Worm (Caenorhabditis elegans) whole organism, midembryonic: Measurements from ENCODE around the gene upp-1.

ENCODE experiments used
- T22C8.4 ChIP-seq: fragments of 200-800 bp; sonication (Bioruptor generic); IDR thresholded peaks from 2 replicates; pipeline ENCODE4 v1.3.6; 2022; ENCODE audit warnings: missing genetic modification characterization, missing compliant biosample characterization
- cog-1 ChIP-seq: sonication (generic microtip); optimal IDR thresholded peaks from 2 replicates; lab custom pipeline; 2016; ENCODE audit warnings: missing genetic modification characterization, missing compliant biosample characterization
- flt-1 ChIP-seq: fragments of 200-800 bp; sonication (Bioruptor generic); IDR thresholded peaks from 2 replicates; pipeline ENCODE4 v1.3.6; 2022; ENCODE audit warnings: missing genetic modification characterization, missing compliant biosample characterization
- klf-2 ChIP-seq: fragments of 200-800 bp; sonication (Bioruptor generic); conservative IDR thresholded peaks from 2 replicates; pipeline ENCODE4 v1.3.6; 2022; ENCODE audit warnings: missing genetic modification reagents, missing genetic modification characterization, missing compliant biosample characterization
- med-1 ChIP-seq: sonication (generic microtip); optimal IDR thresholded peaks from 2 replicates; lab custom pipeline; 2017; ENCODE audit warnings: missing genetic modification characterization, mild to moderate bottlenecking, missing compliant biosample characterization, antibody characterized with exemption, missing genetic modification reagents; ENCODE audit not compliant: insufficient read depth
- ref-1 ChIP-seq: fragments of 200-800 bp; sonication (Bioruptor generic); conservative IDR thresholded peaks from 2 replicates; pipeline ENCODE4 v1.3.6; 2022; ENCODE audit warnings: missing genetic modification reagents, missing genetic modification characterization, missing compliant biosample characterization
- tab-1 ChIP-seq: fragments of 200-800 bp; sonication (Bioruptor generic); IDR thresholded peaks from 2 replicates; pipeline ENCODE4 v1.3.6; 2022; ENCODE audit warnings: missing genetic modification characterization, missing compliant biosample characterization
- ztf-23 ChIP-seq: fragments of 200-800 bp; sonication (Bioruptor generic); IDR thresholded peaks from 2 replicates; pipeline ENCODE4 v1.3.6; 2022; ENCODE audit warnings: missing genetic modification reagents, missing genetic modification characterization, missing compliant biosample characterization
- ztf-29 ChIP-seq: fragments of 200-800 bp; sonication (Bioruptor generic); IDR thresholded peaks from 2 replicates; pipeline ENCODE4 v1.3.6; 2022; ENCODE audit warnings: missing genetic modification reagents, missing genetic modification characterization, missing compliant biosample characterization

Gene upp-1

DNA sequence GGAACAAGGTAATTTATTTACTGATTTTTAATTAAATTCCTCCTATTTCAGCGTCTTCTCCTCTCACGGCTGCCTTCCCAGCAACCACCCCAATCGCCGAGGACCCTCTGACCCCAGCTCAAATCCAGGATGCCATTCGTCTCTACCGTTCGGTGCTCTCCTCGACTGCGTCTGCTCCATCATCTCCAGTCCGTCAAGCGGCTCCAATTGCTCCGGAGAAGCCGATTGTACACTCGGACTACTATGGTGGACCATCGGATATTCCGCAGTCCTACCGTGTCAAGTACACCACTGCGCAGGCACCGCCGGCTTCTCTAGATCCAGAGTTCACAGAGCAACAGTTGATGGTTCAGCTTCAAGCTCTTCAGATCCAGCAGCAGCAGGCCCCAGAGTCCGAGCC is 5.9 kb upstream of the upp-1 start:
- TF ChIP-seq klf-2 (GFP tag; lab: Robert Waterston, UW) (no peak), med-1 (GFP tag; lab: Kevin White, UChicago) (no peak), T22C8.4 (no peak), ztf-23 (GFP tag; lab: Robert Waterston, UW) (no peak), cog-1 (tag; lab: Kevin White, UChicago) (no peak), ref-1 (no peak), tab-1 (GFP tag; lab: Robert Waterston, UW) (no peak), ztf-29 (GFP tag; lab: Robert Waterston, UW) (no peak), flt-1 (no peak)

DNA sequence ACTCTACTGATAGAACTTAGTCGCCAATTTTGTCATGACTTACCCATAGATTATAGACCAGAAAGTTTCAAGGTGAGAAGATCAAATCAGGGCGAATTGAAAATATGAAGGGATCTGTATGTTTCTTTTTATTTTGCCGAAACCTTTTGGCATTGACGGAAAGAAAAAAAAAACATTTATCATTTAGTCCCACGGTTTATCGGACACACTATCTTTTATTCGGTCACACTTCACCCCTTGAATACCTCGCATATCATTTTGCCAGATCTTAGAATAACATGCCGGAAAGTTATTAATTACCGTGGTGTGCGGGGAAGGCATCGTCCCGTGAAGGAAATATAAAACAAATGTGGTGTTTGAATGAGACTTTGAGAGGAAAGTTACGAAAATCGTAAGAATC is 2.2 kb upstream of the upp-1 start:
- TF ChIP-seq T22C8.4 (no peak), ztf-23 (GFP tag; lab: Robert Waterston, UW) (no peak), ref-1 (no peak), tab-1 (GFP tag; lab: Robert Waterston, UW) (no peak), cog-1 (tag; lab: Kevin White, UChicago) (no peak), flt-1 (no peak), med-1 (GFP tag; lab: Kevin White, UChicago) (no peak), klf-2 (GFP tag; lab: Robert Waterston, UW) (no peak)

DNA sequence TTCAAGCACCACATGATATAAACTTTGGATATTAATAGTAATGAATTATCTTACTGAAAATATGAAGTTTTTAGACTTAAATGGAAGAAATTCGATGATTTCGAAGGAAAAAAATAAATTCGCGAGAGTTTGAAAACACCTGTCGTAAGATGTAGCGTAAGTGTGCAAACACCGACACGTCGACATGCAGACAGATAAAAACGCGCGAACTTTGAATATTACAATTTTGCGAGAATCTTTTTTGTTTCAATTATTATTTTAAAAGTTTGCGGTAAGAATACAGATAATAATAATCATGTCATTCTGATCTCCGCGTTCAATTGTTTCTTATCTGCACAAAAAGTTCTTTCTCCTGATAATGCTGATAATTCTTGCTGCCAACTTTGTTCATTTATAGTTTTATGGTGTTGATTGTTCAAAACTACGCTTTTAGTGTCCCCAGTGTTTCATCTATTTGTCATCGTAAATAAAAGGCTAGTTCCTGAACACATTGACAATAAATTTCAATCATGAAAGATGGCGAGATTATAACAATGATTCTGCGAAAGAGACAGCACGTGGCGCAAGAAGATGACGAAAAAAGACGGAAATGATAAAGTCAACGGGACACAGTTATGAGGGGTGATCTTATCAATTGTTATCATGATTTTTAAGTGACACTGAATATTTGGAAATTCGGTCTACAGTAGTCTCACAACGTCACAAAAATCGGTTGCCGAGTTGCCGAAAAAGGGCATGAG is 1.2 kb upstream of the upp-1 start:
- TF ChIP-seq T22C8.4 (no peak), cog-1 (tag; lab: Kevin White, UChicago) (no peak), ztf-29 (GFP tag; lab: Robert Waterston, UW) (no peak), klf-2 (GFP tag; lab: Robert Waterston, UW) (no peak), tab-1 (GFP tag; lab: Robert Waterston, UW) (no peak), flt-1 (no peak), ztf-23 (GFP tag; lab: Robert Waterston, UW) (no peak), med-1 (GFP tag; lab: Kevin White, UChicago) (no peak)

DNA sequence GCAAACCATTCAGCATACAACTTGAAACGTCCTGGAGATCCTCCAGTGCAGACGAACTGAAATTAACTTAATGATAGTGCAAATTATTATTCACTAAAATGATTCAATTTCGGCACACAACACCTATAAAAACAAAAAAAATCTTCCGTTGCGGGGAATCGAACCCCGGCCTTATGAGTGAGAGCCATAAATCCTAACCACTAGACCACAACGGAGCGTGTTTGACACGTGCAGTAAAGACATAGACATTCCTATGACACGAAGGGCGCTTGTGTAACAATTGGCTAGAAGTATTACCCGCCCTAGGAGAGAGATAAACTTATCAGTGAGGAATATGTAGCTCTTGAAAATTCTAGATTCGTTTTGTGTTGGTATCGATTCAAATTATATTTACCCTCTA is 886 bp downstream of the upp-1 start:
- TF ChIP-seq T22C8.4 (peak; percentile 71), med-1 (GFP tag; lab: Kevin White, UChicago) (no peak), ztf-29 (GFP tag; lab: Robert Waterston, UW) (peak; percentile 32; the same call in 1 of the 2 replicates), cog-1 (tag; lab: Kevin White, UChicago) (no peak), klf-2 (GFP tag; lab: Robert Waterston, UW) (0 out of 2 replicates have a peak, but pooled peaks have one; percentile 33), flt-1 (peak; percentile 93), tab-1 (GFP tag; lab: Robert Waterston, UW) (peak; percentile 81; the same call in 1 of the 2 replicates), ref-1 (peak; percentile 78), ztf-23 (GFP tag; lab: Robert Waterston, UW) (peak; percentile 76; the same call in 1 of the 2 replicates)

DNA sequence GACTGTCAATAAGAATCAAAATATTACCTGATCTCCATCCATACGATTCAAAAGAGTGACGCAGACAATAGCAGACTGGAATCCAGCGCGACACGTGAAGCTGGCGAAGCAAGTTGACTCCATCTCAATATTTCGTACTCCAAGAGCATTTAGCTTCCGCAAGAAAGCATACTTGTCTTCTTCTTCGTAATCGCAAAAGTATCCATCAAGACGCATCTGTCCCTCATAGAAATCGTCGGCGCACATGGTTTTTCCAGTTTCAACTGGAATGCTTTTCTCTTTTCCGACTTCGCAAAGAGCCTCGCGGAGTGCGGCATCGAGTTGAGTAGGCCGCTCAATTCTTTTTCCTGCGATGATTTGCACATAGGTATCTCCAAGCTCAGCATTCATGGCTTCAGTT is 1.6 kb downstream of the upp-1 start:
- TF ChIP-seq ref-1 (no peak), ztf-29 (GFP tag; lab: Robert Waterston, UW) (no peak), T22C8.4 (no peak), cog-1 (tag; lab: Kevin White, UChicago) (no peak), ztf-23 (GFP tag; lab: Robert Waterston, UW) (no peak), klf-2 (GFP tag; lab: Robert Waterston, UW) (no peak), tab-1 (GFP tag; lab: Robert Waterston, UW) (no peak)

DNA sequence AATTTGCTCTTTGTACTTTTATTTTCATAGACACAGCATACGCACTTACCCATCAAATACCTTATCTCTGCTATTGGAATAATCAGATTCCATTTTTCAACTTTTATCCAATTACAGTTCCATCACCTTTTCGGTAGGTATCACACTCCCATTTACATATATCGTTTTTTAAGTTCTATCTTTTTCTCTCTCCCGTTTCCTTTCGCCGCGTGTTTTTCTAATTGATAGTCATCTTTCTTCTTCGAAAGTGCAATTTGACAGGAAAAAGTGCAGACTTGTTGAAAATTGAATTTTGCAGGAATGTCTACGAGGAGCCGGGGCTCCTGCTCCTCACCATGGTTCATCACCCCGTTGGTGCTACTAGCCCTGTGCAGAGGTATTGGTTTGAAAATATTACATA is 17.8 kb downstream of the upp-1 start, which contains the start of gene fbn-1:
Gene fbn-1 (plus strand): TSS at position 301 of the 400 bp plus-strand sequence.
- TF ChIP-seq flt-1 = no peak
- TF ChIP-seq klf-2 (GFP tag; lab: Robert Waterston, UW) = no peak
- TF ChIP-seq ztf-23 (GFP tag; lab: Robert Waterston, UW) = no peak
- no peak for TF ChIP-seq T22C8.4
- no peak for TF ChIP-seq tab-1 (GFP tag; lab: Robert Waterston, UW)
- no peak for TF ChIP-seq ref-1
- no peak for TF ChIP-seq ztf-29 (GFP tag; lab: Robert Waterston, UW)
- no peak for TF ChIP-seq med-1 (GFP tag; lab: Kevin White, UChicago)
- no peak for TF ChIP-seq cog-1 (tag; lab: Kevin White, UChicago)

DNA sequence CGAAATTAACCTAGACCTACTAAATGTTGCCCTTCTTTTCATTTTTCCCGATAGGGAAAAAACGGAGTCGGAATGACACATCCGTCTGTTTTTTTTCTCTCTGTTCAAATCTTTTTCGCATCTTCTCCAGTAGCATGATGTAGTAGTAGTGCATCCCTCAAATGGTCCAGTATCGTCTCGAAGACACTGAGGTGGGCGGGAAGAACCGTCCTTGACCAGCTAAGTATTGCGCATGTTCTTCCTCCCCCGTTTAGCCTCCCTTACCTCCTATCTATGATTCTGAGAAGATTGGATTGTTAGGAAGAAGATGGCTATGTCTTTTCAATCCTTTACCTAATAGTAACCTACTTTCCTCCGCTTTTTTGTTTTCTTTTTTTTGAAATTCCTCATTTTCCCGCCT is 20.0 kb downstream of the upp-1 start:
- TF ChIP-seq ztf-23 (GFP tag; lab: Robert Waterston, UW) = no peak
- TF ChIP-seq tab-1 (GFP tag; lab: Robert Waterston, UW) = no peak
- TF ChIP-seq cog-1 (tag; lab: Kevin White, UChicago) = no peak
- no peak for TF ChIP-seq med-1 (GFP tag; lab: Kevin White, UChicago)
- no peak for TF ChIP-seq klf-2 (GFP tag; lab: Robert Waterston, UW)
- TF ChIP-seq flt-1 = no peak
- no peak for TF ChIP-seq ztf-29 (GFP tag; lab: Robert Waterston, UW)
- TF ChIP-seq ref-1 = no peak
- no peak for TF ChIP-seq T22C8.4

DNA sequence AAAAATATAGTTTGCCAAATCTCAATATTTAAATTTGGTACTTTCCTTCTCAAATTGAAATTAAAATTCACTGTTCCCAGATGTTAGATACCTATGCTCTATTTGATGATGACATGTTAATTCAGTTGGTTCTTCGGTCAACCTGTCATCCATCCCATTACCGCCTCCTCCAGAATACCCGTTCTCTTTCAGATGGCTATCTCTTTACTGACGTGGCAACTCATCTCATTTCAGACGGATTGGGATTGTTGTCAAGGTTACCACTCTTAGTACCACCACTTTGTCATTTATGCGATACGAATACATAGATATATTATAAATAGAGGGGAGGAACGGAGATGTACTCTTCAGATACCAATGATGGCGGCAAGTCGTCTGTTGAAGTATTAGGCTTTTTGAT is 21.5 kb downstream of the upp-1 start:
- TF ChIP-seq cog-1 (tag; lab: Kevin White, UChicago) = no peak
- TF ChIP-seq ztf-29 (GFP tag; lab: Robert Waterston, UW) = no peak
- no peak for TF ChIP-seq med-1 (GFP tag; lab: Kevin White, UChicago)
- TF ChIP-seq tab-1 (GFP tag; lab: Robert Waterston, UW) = no peak

DNA sequence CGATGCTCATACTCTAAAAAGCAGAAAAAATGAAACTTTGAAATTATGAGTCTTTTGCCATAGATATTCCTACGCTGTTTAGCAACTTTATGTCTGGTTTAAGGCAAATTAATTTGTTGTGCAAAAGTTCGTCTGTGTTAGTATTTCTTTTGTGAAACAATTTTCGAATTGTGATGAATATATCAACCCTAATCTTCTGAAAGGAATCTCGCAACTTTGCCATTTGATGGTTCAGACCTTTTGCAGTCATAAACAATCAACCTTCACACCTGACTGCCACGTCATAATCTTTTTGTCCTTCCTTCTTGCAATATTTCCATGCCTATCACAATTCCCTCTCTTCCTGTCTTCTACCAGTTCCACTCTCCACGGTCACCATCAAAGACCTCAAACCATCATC is 23.1 kb downstream of the upp-1 start:
- TF ChIP-seq ref-1 (no peak), flt-1 (no peak), ztf-23 (GFP tag; lab: Robert Waterston, UW) (no peak), tab-1 (GFP tag; lab: Robert Waterston, UW) (no peak), T22C8.4 (no peak), cog-1 (tag; lab: Kevin White, UChicago) (no peak), ztf-29 (GFP tag; lab: Robert Waterston, UW) (no peak), med-1 (GFP tag; lab: Kevin White, UChicago) (no peak), klf-2 (GFP tag; lab: Robert Waterston, UW) (no peak)
